Fruit fly (Drosophila melanogaster) whole organism, embryonic: Measurements from ENCODE around the gene CG13461.

ENCODE experiments used
- CG11696 ChIP-seq: fragments of 200-800 bp; sonication (Bioruptor generic); IDR thresholded peaks from 2 replicates; pipeline ENCODE4 v1.3.6; 2022; ENCODE audit warnings: missing biosample characterization, missing genetic modification characterization
- CG12299 ChIP-seq: fragments of 200-800 bp; sonication (Bioruptor generic); optimal IDR thresholded peaks from 2 replicates; lab custom pipeline; 2018; ENCODE audit warnings: missing biosample characterization, mild to moderate bottlenecking, missing genetic modification characterization
- CG12391 ChIP-seq: fragments of 200-800 bp; sonication (Bioruptor generic); optimal IDR thresholded peaks from 3 replicates; lab custom pipeline; 2018; ENCODE audit warnings: missing biosample characterization, mild to moderate bottlenecking, missing genetic modification characterization, moderate library complexity
- CG14860 ChIP-seq: fragments of 200-800 bp; sonication (Bioruptor generic); IDR thresholded peaks from 3 replicates; pipeline ENCODE4 v1.3.6; 2022; ENCODE audit warnings: missing biosample characterization, missing genetic modification characterization; ENCODE audit not compliant: partially characterized antibody
- CG14965 ChIP-seq: fragments of 200-800 bp; sonication (Bioruptor generic); optimal IDR thresholded peaks from 2 replicates; lab custom pipeline; 2016; ENCODE audit warnings: missing biosample characterization, missing genetic modification characterization, borderline replicate concordance
- CG17359 ChIP-seq: fragments of 200-800 bp; sonication (Bioruptor generic); optimal IDR thresholded peaks from 3 replicates; lab custom pipeline; 2018; ENCODE audit warnings: missing biosample characterization, mild to moderate bottlenecking, missing genetic modification characterization, moderate library complexity
- CG1792 ChIP-seq: fragments of 200-800 bp; sonication (Bioruptor generic); optimal IDR thresholded peaks from 2 replicates; lab custom pipeline; 2016; ENCODE audit warnings: missing biosample characterization, missing genetic modification characterization
- CG18619 ChIP-seq: fragments of 200-800 bp; sonication (Bioruptor generic); optimal IDR thresholded peaks from 3 replicates; lab custom pipeline; 2017; ENCODE audit warnings: missing biosample characterization, mild to moderate bottlenecking, missing genetic modification characterization
- CG2712 ChIP-seq: fragments of 200-800 bp; optimal IDR thresholded peaks from 3 replicates; lab custom pipeline; 2019; ENCODE audit warnings: missing biosample characterization, mild to moderate bottlenecking, missing genetic modification characterization, moderate library complexity
- CG31388 ChIP-seq: fragments of 200-800 bp; sonication (Bioruptor generic); optimal IDR thresholded peaks from 2 replicates; lab custom pipeline; 2016; ENCODE audit warnings: missing biosample characterization, missing genetic modification characterization
- CG3281 ChIP-seq: fragments of 200-800 bp; sonication (Bioruptor generic); optimal IDR thresholded peaks from 3 replicates; lab custom pipeline; 2017; ENCODE audit warnings: missing biosample characterization, mild to moderate bottlenecking, missing genetic modification characterization
- CG4404 ChIP-seq: fragments of 200-800 bp; sonication (Bioruptor generic); IDR thresholded peaks from 2 replicates; pipeline ENCODE4 v1.3.6; 2022; ENCODE audit warnings: missing biosample characterization, missing genetic modification characterization
- CG6813 ChIP-seq: fragments of 200-800 bp; sonication (Bioruptor generic); optimal IDR thresholded peaks from 2 replicates; lab custom pipeline; 2017; ENCODE audit warnings: missing biosample characterization, missing genetic modification characterization, mild to moderate bottlenecking, moderate library complexity, missing genetic modification reagents
- CG7271 ChIP-seq: fragments of 200-800 bp; sonication (Bioruptor generic); optimal IDR thresholded peaks from 2 replicates; lab custom pipeline; 2018; ENCODE audit warnings: missing biosample characterization, mild to moderate bottlenecking, missing genetic modification characterization, moderate library complexity
- CG8359 ChIP-seq: fragments of 200-800 bp; sonication (Bioruptor generic); optimal IDR thresholded peaks from 2 replicates; lab custom pipeline; 2017; ENCODE audit warnings: missing biosample characterization, mild to moderate bottlenecking, missing genetic modification characterization, borderline replicate concordance
- CG9215 ChIP-seq: fragments of 200-800 bp; sonication (Bioruptor generic); IDR thresholded peaks from 2 replicates; pipeline ENCODE4 v1.3.6; 2022; ENCODE audit warnings: missing biosample characterization, missing genetic modification characterization
- CHES-1-like ChIP-seq: fragments of 200-800 bp; sonication (Bioruptor generic); optimal IDR thresholded peaks from 2 replicates; lab custom pipeline; 2016; ENCODE audit warnings: missing biosample characterization, missing genetic modification characterization
- Camta ChIP-seq: fragments of 200-800 bp; sonication (Bioruptor generic); optimal IDR thresholded peaks from 2 replicates; lab custom pipeline; 2016; ENCODE audit warnings: missing biosample characterization, missing genetic modification characterization
- CoRest ChIP-seq: fragments of 200-800 bp; sonication (Bioruptor generic); optimal IDR thresholded peaks from 3 replicates; lab custom pipeline; 2018; ENCODE audit warnings: missing biosample characterization, mild to moderate bottlenecking, missing genetic modification characterization, moderate library complexity
- D19A ChIP-seq: fragments of 200-800 bp; optimal IDR thresholded peaks from 3 replicates; lab custom pipeline; 2019; ENCODE audit warnings: missing biosample characterization, mild to moderate bottlenecking, missing genetic modification characterization, moderate library complexity
- Dek ChIP-seq: fragments of 200-800 bp; sonication (Bioruptor generic); optimal IDR thresholded peaks from 3 replicates; lab custom pipeline; 2019; ENCODE audit warnings: missing biosample characterization, mild to moderate bottlenecking, missing genetic modification characterization, moderate library complexity
- Dip2 ChIP-seq: fragments of 200-800 bp; sonication (Bioruptor generic); IDR thresholded peaks from 2 replicates; pipeline ENCODE4 v1.3.6; 2022; ENCODE audit warnings: missing biosample characterization, missing genetic modification characterization
- Dip3 ChIP-seq: fragments of 200-800 bp; sonication (Bioruptor generic); optimal IDR thresholded peaks from 3 replicates; lab custom pipeline; 2016; ENCODE audit warnings: missing biosample characterization, missing genetic modification characterization
- Dll ChIP-seq: fragments of 200-800 bp; sonication (Bioruptor generic); IDR thresholded peaks from 4 replicates; pipeline ENCODE4 v1.3.6; 2022; ENCODE audit warnings: missing biosample characterization, missing genetic modification characterization; ENCODE audit not compliant: partially characterized antibody
- Drgx ChIP-seq: fragments of 200-800 bp; sonication (Bioruptor generic); IDR thresholded peaks from 2 replicates; pipeline ENCODE4 v1.3.6; 2022; ENCODE audit warnings: missing biosample characterization, missing genetic modification characterization
- ERR ChIP-seq: fragments of 200-800 bp; sonication (Bioruptor generic); optimal IDR thresholded peaks from 2 replicates; lab custom pipeline; 2016; ENCODE audit warnings: missing biosample characterization, missing genetic modification characterization
- Fer1 ChIP-seq: fragments of 200-800 bp; sonication (Bioruptor generic); optimal IDR thresholded peaks from 2 replicates; lab custom pipeline; 2017; ENCODE audit warnings: missing biosample characterization, mild to moderate bottlenecking, missing genetic modification characterization
- Fer2 ChIP-seq: fragments of 200-800 bp; sonication (Bioruptor generic); optimal IDR thresholded peaks from 2 replicates; lab custom pipeline; 2018; ENCODE audit warnings: missing biosample characterization, mild to moderate bottlenecking, missing genetic modification characterization, moderate library complexity
- Fer3 ChIP-seq: fragments of 200-800 bp; sonication (Bioruptor generic); optimal IDR thresholded peaks from 2 replicates; lab custom pipeline; 2018; ENCODE audit warnings: missing biosample characterization, mild to moderate bottlenecking, missing genetic modification characterization, moderate library complexity
- Hand ChIP-seq: fragments of 200-800 bp; sonication (Bioruptor generic); optimal IDR thresholded peaks from 2 replicates; lab custom pipeline; 2017; ENCODE audit warnings: mild to moderate bottlenecking, missing biosample characterization, missing genetic modification reagents, missing genetic modification characterization
- Sox102F ChIP-seq: fragments of 200-800 bp; sonication (Bioruptor generic); optimal IDR thresholded peaks from 2 replicates; lab custom pipeline; 2018; ENCODE audit warnings: missing biosample characterization, mild to moderate bottlenecking, missing genetic modification characterization, moderate library complexity
- Ssrp ChIP-seq: fragments of 200-800 bp; sonication (Bioruptor generic); optimal IDR thresholded peaks from 2 replicates; lab custom pipeline; 2018; ENCODE audit warnings: missing biosample characterization, mild to moderate bottlenecking, missing genetic modification characterization, moderate library complexity
- Vsx1 ChIP-seq: fragments of 200-800 bp; sonication (Bioruptor generic); optimal IDR thresholded peaks from 2 replicates; lab custom pipeline; 2017; ENCODE audit warnings: missing biosample characterization, mild to moderate bottlenecking, missing genetic modification characterization, missing genetic modification reagents
- chinmo ChIP-seq: fragments of 200-800 bp; sonication (Bioruptor generic); IDR thresholded peaks from 4 replicates; pipeline ENCODE4 v1.3.6; 2022; ENCODE audit warnings: missing biosample characterization, missing genetic modification characterization; ENCODE audit not compliant: partially characterized antibody
- dmrt99B ChIP-seq: fragments of 200-800 bp; sonication (Bioruptor generic); optimal IDR thresholded peaks from 2 replicates; lab custom pipeline; 2018; ENCODE audit warnings: missing biosample characterization, mild to moderate bottlenecking, missing genetic modification characterization, moderate library complexity
- dpn ChIP-seq, 2 experiments: fragments of 200-800 bp; sonication (Bioruptor generic); optimal IDR thresholded peaks; 3 replicates each; lab custom pipeline; 2016; ENCODE audit warnings: missing biosample characterization in 2 of 2, missing genetic modification characterization in 2 of 2
- fd3F ChIP-seq: fragments of 200-800 bp; sonication (Bioruptor generic); optimal IDR thresholded peaks from 2 replicates; lab custom pipeline; 2018; ENCODE audit warnings: missing biosample characterization, mild to moderate bottlenecking, missing genetic modification characterization, moderate library complexity
- klu ChIP-seq: fragments of 200-800 bp; sonication (Bioruptor generic); IDR thresholded peaks from 2 replicates; pipeline ENCODE4 v1.3.6; 2022; ENCODE audit warnings: missing biosample characterization, missing genetic modification characterization
- maf-S ChIP-seq: fragments of 200-800 bp; sonication (Bioruptor generic); optimal IDR thresholded peaks from 2 replicates; lab custom pipeline; 2016; ENCODE audit warnings: missing biosample characterization, missing genetic modification characterization
- oc ChIP-seq: fragments of 200-800 bp; sonication (Bioruptor generic); optimal IDR thresholded peaks from 2 replicates; lab custom pipeline; 2018; ENCODE audit warnings: missing biosample characterization, mild to moderate bottlenecking, missing genetic modification characterization, moderate library complexity
- pan ChIP-seq, 4 experiments: fragments of >200 bp in 3 of 4; fragments of 200-800 bp in 1 of 4; sonication (Bioruptor generic) in 1 of 4; optimal IDR thresholded peaks in 3 of 4; IDR thresholded peaks in 1 of 4; 2 replicates each; pipeline versions ENCODE4 v1.3.6 to Lab custom; 2017 to 2022; ENCODE audit warnings: missing biosample characterization in 2 of 4, missing genetic modification characterization in 2 of 4, mixed read lengths in 1 of 4
- pho ChIP-seq: fragments of 200-800 bp; sonication (Bioruptor generic); optimal IDR thresholded peaks from 2 replicates; lab custom pipeline; 2016; ENCODE audit warnings: missing biosample characterization, missing genetic modification characterization
- pnt ChIP-seq: fragments of 200-800 bp; sonication (Bioruptor generic); optimal IDR thresholded peaks from 3 replicates; lab custom pipeline; 2016; ENCODE audit warnings: missing biosample characterization, missing genetic modification characterization
- scrt ChIP-seq: fragments of 200-800 bp; sonication (Bioruptor generic); optimal IDR thresholded peaks from 2 replicates; lab custom pipeline; 2018; ENCODE audit warnings: missing biosample characterization, mild to moderate bottlenecking, missing genetic modification characterization, moderate library complexity
- sens ChIP-seq: fragments of 200-800 bp; sonication (Bioruptor generic); peaks from one replicate; lab custom pipeline; 2016; ENCODE audit warnings: missing biosample characterization, missing genetic modification characterization
- sens-2 ChIP-seq: fragments of 200-800 bp; sonication (Bioruptor generic); IDR thresholded peaks from 2 replicates; pipeline ENCODE4 v1.3.6; 2022; ENCODE audit warnings: missing biosample characterization, missing genetic modification characterization
- unpg ChIP-seq: fragments of 200-800 bp; sonication (Bioruptor generic); optimal IDR thresholded peaks from 3 replicates; lab custom pipeline; 2018; ENCODE audit warnings: missing biosample characterization, mild to moderate bottlenecking, missing genetic modification characterization, moderate library complexity
- vfl ChIP-seq: fragments of 200-800 bp; sonication (Bioruptor generic); optimal IDR thresholded peaks from 2 replicates; lab custom pipeline; 2016; ENCODE audit warnings: missing biosample characterization, missing genetic modification characterization

CG13461 gene

DNA sequence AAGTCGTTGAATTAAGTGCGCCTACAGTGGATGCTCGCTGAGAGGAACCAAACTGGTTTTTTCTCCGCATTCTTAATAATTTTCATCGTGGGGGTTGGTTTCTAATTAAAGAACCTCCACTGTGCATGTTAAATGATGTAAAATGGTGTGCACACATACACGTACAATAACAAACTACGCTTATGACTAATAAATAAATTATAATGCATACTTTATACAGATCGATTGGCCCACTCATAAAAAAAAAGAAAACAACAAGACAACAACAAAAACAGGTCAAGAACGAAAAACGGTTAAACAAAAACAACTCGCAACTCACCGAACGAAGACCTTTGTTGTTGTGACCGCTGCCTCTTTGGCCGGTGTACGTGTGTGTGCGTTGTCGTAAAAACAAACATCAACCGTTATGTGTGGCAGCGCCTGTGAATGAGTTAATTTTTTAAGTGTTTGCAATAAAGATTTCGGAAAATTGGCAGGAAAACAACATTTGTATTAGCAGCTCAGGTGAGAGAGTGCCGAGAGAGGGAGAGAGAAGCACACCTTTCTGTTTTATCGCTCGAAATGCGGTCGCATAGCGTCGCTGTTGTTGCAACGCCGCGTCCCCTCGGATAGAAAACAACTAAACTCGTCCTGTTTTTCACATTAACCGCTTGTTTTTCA, 41.8 kb upstream of the CG13461 start (continued):
- TF ChIP-seq CG18619 (GFP tag; lab: Kevin White, UChicago), result no peak
- TF ChIP-seq CG8359, result no peak
- peak; percentile 8 for TF ChIP-seq Ssrp
- TF ChIP-seq unpg, result no peak
- TF ChIP-seq vfl, result no peak
- TF ChIP-seq CG7271, result no peak
- TF ChIP-seq Hand (GFP tag; lab: Kevin White, UChicago), result no peak
- TF ChIP-seq scrt (GFP tag; lab: Kevin White, UChicago), result no peak
- TF ChIP-seq Fer2, result no peak
- TF ChIP-seq sens-2 (GFP tag; lab: Robert Waterston, UW), result no peak
- peak; percentile 81 for TF ChIP-seq CG11696 (GFP tag; lab: Robert Waterston, UW)
- TF ChIP-seq Camta, result no peak
- TF ChIP-seq Drgx (GFP tag; lab: Robert Waterston, UW), result peak; percentile 48
- TF ChIP-seq CG14860, result no peak
- TF ChIP-seq D19A (tag; lab: Kevin White, UChicago), result peak; percentile 23
- no peak for TF ChIP-seq pho (GFP tag; lab: Kevin White, UChicago)
- no peak for TF ChIP-seq CG12299
- TF ChIP-seq Dek (tag; lab: Kevin White, UChicago), result peak; percentile 2
- TF ChIP-seq Sox102F (GFP tag; lab: Kevin White, UChicago), result no peak
- no peak for TF ChIP-seq CG31388 (GFP tag; lab: Kevin White, UChicago)
- no peak for TF ChIP-seq CG6813
- peak; percentile 5 for TF ChIP-seq Fer3 (tag; lab: Kevin White, UChicago)
- no peak for TF ChIP-seq CG9215
- 0 out of 4 replicates have a peak, but pooled peaks have one; percentile 52 for TF ChIP-seq chinmo
- no peak for TF ChIP-seq Vsx1 (GFP tag; lab: Kevin White, UChicago)
- TF ChIP-seq CG14965 (GFP tag; lab: Kevin White, UChicago), result no peak
- TF ChIP-seq CG4404 (GFP tag; lab: Robert Waterston, UW), result no peak
- TF ChIP-seq maf-S, result no peak
- peak; percentile 61; the same call in 2 of the 4 replicates for TF ChIP-seq Dll
- peak in 1 of 2 experiments; percentile 5 for TF ChIP-seq dpn (GFP tag; optimal IDR thresholded peaks at IDR 0.05; lab: Kevin White, UChicago)
- TF ChIP-seq fd3F (GFP tag; lab: Kevin White, UChicago), result no peak
- TF ChIP-seq CG2712 (tag; lab: Kevin White, UChicago), result peak; percentile 19
- TF ChIP-seq Dip3, result no peak
- TF ChIP-seq dmrt99B (tag; lab: Kevin White, UChicago), result no peak
- no peak for TF ChIP-seq Dip2 (GFP tag; lab: Robert Waterston, UW)
- TF ChIP-seq CG12391 (tag; lab: Kevin White, UChicago), result no peak
- peak; percentile 2 for TF ChIP-seq CG3281 (GFP tag; lab: Kevin White, UChicago)
- no peak for TF ChIP-seq CG1792 (GFP tag; lab: Kevin White, UChicago)
- no peak for TF ChIP-seq Fer1 (GFP tag; lab: Kevin White, UChicago)
- no peak for TF ChIP-seq CoRest (tag; lab: Kevin White, UChicago)
- TF ChIP-seq sens (GFP tag; lab: Kevin White, UChicago), result peak; percentile 85
- no peak for TF ChIP-seq CHES-1-like
- TF ChIP-seq pan (optimal IDR thresholded peaks at IDR 0.05; lab: Kevin White, UChicago), result no peak
- peak in 1 of 2 experiments; percentile 16 for TF ChIP-seq pan (GFP tag; optimal IDR thresholded peaks at IDR 0.05 in 1 of 2, IDR thresholded peaks at IDR 0.05 in 1 of 2)
- TF ChIP-seq klu, result no peak
- no peak for TF ChIP-seq pnt
- TF ChIP-seq oc, result no peak
- TF ChIP-seq CG17359, result no peak
- TF ChIP-seq ERR (GFP tag; lab: Kevin White, UChicago), result no peak
